Worm (Caenorhabditis elegans) whole organism, young adult: ENCODE data around the gene gos-28.

Experiments
- B0336.3 ChIP-seq: fragments of 200-800 bp; sonication (Bioruptor generic); IDR thresholded peaks from 2 replicates; pipeline ENCODE4 v1.3.6; 2022; ENCODE audit warnings: missing genetic modification characterization, missing compliant biosample characterization
- F22D6.2 ChIP-seq: sonication (generic microtip); optimal IDR thresholded peaks from 2 replicates; lab custom pipeline; 2016; ENCODE audit warnings: mild to moderate bottlenecking, missing genetic modification characterization, missing compliant biosample characterization
- F23B12.7 ChIP-seq: sonication (generic microtip); optimal IDR thresholded peaks from 2 replicates; lab custom pipeline; 2017; ENCODE audit warnings: missing genetic modification characterization, mild to moderate bottlenecking, missing compliant biosample characterization, antibody characterized with exemption, moderate library complexity; ENCODE audit not compliant: insufficient read depth
- F33H1.4 ChIP-seq: fragments of 200-800 bp; sonication (Bioruptor generic); IDR thresholded peaks from 2 replicates; pipeline ENCODE4 v1.3.6; 2022; ENCODE audit warnings: missing genetic modification reagents, missing genetic modification characterization, missing compliant biosample characterization
- F37B4.10 ChIP-seq: fragments of 200-800 bp; sonication (Bioruptor generic); IDR thresholded peaks from 2 replicates; pipeline ENCODE4 v1.3.6; 2022; ENCODE audit warnings: missing genetic modification characterization, missing compliant biosample characterization
- K11D2.4 ChIP-seq: fragments of 200-800 bp; sonication (Bioruptor generic); IDR thresholded peaks from 2 replicates; pipeline ENCODE4 v1.3.6; 2022; ENCODE audit warnings: missing genetic modification reagents, missing genetic modification characterization, missing compliant biosample characterization
- T07F8.4 ChIP-seq: sonication (generic microtip); optimal IDR thresholded peaks from 2 replicates; lab custom pipeline; 2016; ENCODE audit warnings: mild to moderate bottlenecking, missing genetic modification characterization, moderate library complexity, missing compliant biosample characterization
- T26A5.8 ChIP-seq: sonication (generic microtip); optimal IDR thresholded peaks from 2 replicates; lab custom pipeline; 2016; ENCODE audit warnings: missing genetic modification characterization, missing compliant biosample characterization
- Y95B8A.8 ChIP-seq: fragments of 200-800 bp; sonication (Bioruptor generic); IDR thresholded peaks from 2 replicates; pipeline ENCODE4 v1.3.6; 2022; ENCODE audit warnings: missing genetic modification reagents, missing genetic modification characterization, missing compliant biosample characterization
- ama-1 ChIP-seq, 3 experiments: fragments of 150-350 bp in 1 of 3; sonication (generic microtip) in 2 of 3; optimal IDR thresholded peaks; 2 replicates each; lab custom pipeline; 2014 to 2018; ENCODE audit warnings: missing biosample characterization in 2 of 3, missing genetic modification characterization in 2 of 3, missing genetic modification reagents in 2 of 3
- atf-7 ChIP-seq: sonication (generic microtip); optimal IDR thresholded peaks from 2 replicates; lab custom pipeline; 2017; ENCODE audit warnings: mild to moderate bottlenecking, missing genetic modification characterization, missing compliant biosample characterization
- athp-1 ChIP-seq: sonication (generic microtip); optimal IDR thresholded peaks from 2 replicates; lab custom pipeline; 2017; ENCODE audit warnings: mild to moderate bottlenecking, missing genetic modification characterization, missing compliant biosample characterization
- bed-1 ChIP-seq: fragments of 200-800 bp; sonication (Bioruptor generic); IDR thresholded peaks from 2 replicates; pipeline ENCODE4 v1.3.6; 2022; ENCODE audit warnings: missing genetic modification reagents, missing genetic modification characterization, missing compliant biosample characterization
- bed-2 ChIP-seq: fragments of 200-800 bp; sonication (Bioruptor generic); IDR thresholded peaks from 2 replicates; pipeline ENCODE4 v1.3.6; 2022; ENCODE audit warnings: missing genetic modification reagents, missing genetic modification characterization, missing compliant biosample characterization
- cebp-1 ChIP-seq, 2 experiments: fragments of 200-800 bp in 1 of 2; sonication (Bioruptor generic) in 1 of 2; sonication (generic microtip) in 1 of 2; IDR thresholded peaks in 1 of 2; optimal IDR thresholded peaks in 1 of 2; 2 replicates each; pipeline versions ENCODE4 v1.3.6 to Lab custom; 2017 to 2022; ENCODE audit warnings: missing compliant biosample characterization in 2 of 2, missing genetic modification characterization in 2 of 2, mild to moderate bottlenecking in 1 of 2, missing genetic modification reagents in 1 of 2, moderate library complexity in 1 of 2
- cebp-2 ChIP-seq: fragments of 200-800 bp; sonication (Bioruptor generic); IDR thresholded peaks from 2 replicates; pipeline ENCODE4 v1.3.6; 2022; ENCODE audit warnings: missing genetic modification characterization, missing compliant biosample characterization
- ceh-79 ChIP-seq: sonication (generic microtip); optimal IDR thresholded peaks from 2 replicates; lab custom pipeline; 2017; ENCODE audit warnings: mild to moderate bottlenecking, missing genetic modification characterization, missing compliant biosample characterization
- dpff-1 ChIP-seq: sonication (generic microtip); optimal IDR thresholded peaks from 2 replicates; lab custom pipeline; 2017; ENCODE audit warnings: mild to moderate bottlenecking, missing genetic modification characterization, missing compliant biosample characterization
- egl-18 ChIP-seq: fragments of 200-800 bp; sonication (Bioruptor generic); IDR thresholded peaks from 2 replicates; pipeline ENCODE4 v1.3.6; 2022; ENCODE audit warnings: missing genetic modification reagents, missing genetic modification characterization, missing compliant biosample characterization
- ekl-4 ChIP-seq: fragments of 200-800 bp; sonication (Bioruptor generic); IDR thresholded peaks from 2 replicates; pipeline ENCODE4 v1.3.6; 2022; ENCODE audit warnings: missing genetic modification reagents, missing genetic modification characterization, missing compliant biosample characterization
- ets-4 ChIP-seq: fragments of 200-800 bp; sonication (Bioruptor generic); optimal IDR thresholded peaks from 2 replicates; lab custom pipeline; 2018; ENCODE audit warnings: mild to moderate bottlenecking, missing genetic modification characterization, missing compliant biosample characterization
- fkh-3 ChIP-seq: sonication (generic microtip); optimal IDR thresholded peaks from 2 replicates; lab custom pipeline; 2016; ENCODE audit warnings: mild to moderate bottlenecking, missing genetic modification characterization, missing compliant biosample characterization
- hsf-1 ChIP-seq: fragments of 200-800 bp; sonication (Bioruptor generic); IDR thresholded peaks from 2 replicates; pipeline ENCODE4 v1.3.6; 2022; ENCODE audit warnings: missing genetic modification reagents, missing genetic modification characterization, missing compliant biosample characterization
- lin-40 ChIP-seq: sonication (generic microtip); optimal IDR thresholded peaks from 2 replicates; lab custom pipeline; 2016; ENCODE audit warnings: missing genetic modification characterization, mild to moderate bottlenecking, missing compliant biosample characterization, missing genotype, missing genetic modification reagents
- lin-54 ChIP-seq: fragments of 200-800 bp; sonication (Bioruptor generic); optimal IDR thresholded peaks from 2 replicates; lab custom pipeline; 2018; ENCODE audit warnings: mild to moderate bottlenecking, missing genetic modification characterization, missing compliant biosample characterization
- lsl-1 ChIP-seq: fragments of 200-800 bp; sonication (Bioruptor generic); optimal IDR thresholded peaks from 2 replicates; lab custom pipeline; 2018; ENCODE audit warnings: mild to moderate bottlenecking, missing genetic modification characterization, moderate library complexity, missing compliant biosample characterization
- lsy-27 ChIP-seq: sonication (generic microtip); optimal IDR thresholded peaks from 2 replicates; lab custom pipeline; 2017; ENCODE audit warnings: missing genetic modification characterization, mild to moderate bottlenecking, missing compliant biosample characterization, antibody characterized with exemption, missing genotype, borderline replicate concordance; ENCODE audit not compliant: insufficient read depth
- mxl-1 ChIP-seq: sonication (generic microtip); optimal IDR thresholded peaks from 2 replicates; lab custom pipeline; 2016; ENCODE audit warnings: missing genetic modification characterization, missing compliant biosample characterization
- nfyb-1 ChIP-seq: fragments of 200-800 bp; sonication (Bioruptor generic); IDR thresholded peaks from 2 replicates; pipeline ENCODE4 v1.3.6; 2022; ENCODE audit warnings: missing genetic modification reagents, missing genetic modification characterization, missing compliant biosample characterization
- pbrm-1 ChIP-seq: fragments of 200-800 bp; sonication (Bioruptor generic); IDR thresholded peaks from 2 replicates; pipeline ENCODE4 v1.3.6; 2022; ENCODE audit warnings: missing genetic modification reagents, missing genetic modification characterization, missing compliant biosample characterization
- repo-1 ChIP-seq: sonication (generic microtip); optimal IDR thresholded peaks from 2 replicates; lab custom pipeline; 2017; ENCODE audit warnings: mild to moderate bottlenecking, missing genetic modification characterization, missing compliant biosample characterization
- snpc-4 ChIP-seq, 5 experiments: fragments of 150-350 bp in 1 of 5; sonication (generic microtip) in 4 of 5; optimal IDR thresholded peaks; 2 replicates each; lab custom pipeline; 2014 to 2018; ENCODE audit warnings: missing genetic modification characterization in 5 of 5, missing biosample characterization in 3 of 5, antibody characterized with exemption in 2 of 5, mild to moderate bottlenecking in 2 of 5, missing compliant biosample characterization in 2 of 5, missing genotype in 2 of 5, moderate library complexity in 2 of 5, missing genetic modification reagents in 1 of 5
- somi-1 ChIP-seq: fragments of 200-800 bp; sonication (Bioruptor generic); optimal IDR thresholded peaks from 2 replicates; lab custom pipeline; 2018; ENCODE audit warnings: mild to moderate bottlenecking, missing genetic modification characterization, missing compliant biosample characterization
- tbp1 ChIP-seq: fragments of 200-800 bp; sonication (Bioruptor generic); optimal IDR thresholded peaks from 2 replicates; lab custom pipeline; 2018; ENCODE audit warnings: mild to moderate bottlenecking, missing genetic modification characterization, missing compliant biosample characterization
- tlf-1 ChIP-seq: fragments of 200-800 bp; sonication (Bioruptor generic); optimal IDR thresholded peaks from 2 replicates; lab custom pipeline; 2018; ENCODE audit warnings: mild to moderate bottlenecking, missing genetic modification characterization, missing compliant biosample characterization
- unc-130 ChIP-seq: sonication (generic microtip); optimal IDR thresholded peaks from 2 replicates; lab custom pipeline; 2016; ENCODE audit warnings: missing genetic modification reagents, missing genetic modification characterization, missing compliant biosample characterization
- ztf-18 ChIP-seq: sonication (generic microtip); optimal IDR thresholded peaks from 2 replicates; lab custom pipeline; 2016; ENCODE audit warnings: missing genotype, mild to moderate bottlenecking, missing genetic modification characterization, missing compliant biosample characterization
- ztf-22 ChIP-seq: fragments of 200-800 bp; sonication (Bioruptor generic); optimal IDR thresholded peaks from 2 replicates; lab custom pipeline; 2018; ENCODE audit warnings: mild to moderate bottlenecking, missing genetic modification characterization, moderate library complexity, missing compliant biosample characterization

The gos-28 gene

ce11 chrIII:7376143-7376802 lies 27.3 kb upstream of the gos-28 start (continued):
- no peak for TF ChIP-seq dpff-1 (tag; lab: Kevin White, UChicago)
- TF ChIP-seq athp-1, result no peak
- no peak for TF ChIP-seq egl-18 (GFP tag; lab: Robert Waterston, UW)
- peak; percentile 62 for TF ChIP-seq ekl-4 (GFP tag; lab: Robert Waterston, UW)
- no peak for TF ChIP-seq mxl-1 (tag; lab: Kevin White, UChicago)
- TF ChIP-seq T07F8.4 (tag; lab: Kevin White, UChicago), result no peak
- TF ChIP-seq tbp1 (GFP tag; lab: Kevin White, UChicago), result peak; percentile 63
- no peak for TF ChIP-seq snpc-4 (GFP tag; optimal IDR thresholded peaks at IDR 0.05; lab: Kevin White, UChicago)
- peak in 3 of 4 experiments; percentile 3 to 48 (median 21) for TF ChIP-seq snpc-4 (tag; optimal IDR thresholded peaks at IDR 0.05; lab: Kevin White, UChicago)
- TF ChIP-seq lsl-1, result no peak
- peak; percentile 63; the same call in 1 of the 2 replicates for TF ChIP-seq K11D2.4 (GFP tag; lab: Robert Waterston, UW)
- no peak for TF ChIP-seq unc-130 (GFP tag; lab: Kevin White, UChicago)
- no peak for TF ChIP-seq bed-1
- TF ChIP-seq fkh-3 (tag; lab: Kevin White, UChicago), result no peak
- TF ChIP-seq cebp-1 (GFP tag; IDR thresholded peaks at IDR 0.05; lab: Robert Waterston, UW), result no peak
- peak; percentile 74 for TF ChIP-seq cebp-1 (tag; optimal IDR thresholded peaks at IDR 0.05; lab: Kevin White, UChicago)
- TF ChIP-seq hsf-1 (GFP tag; lab: Robert Waterston, UW), result peak; percentile 59; the same call in 1 of the 2 replicates
- TF ChIP-seq lin-40 (tag; lab: Kevin White, UChicago), result peak; percentile 79
- 0 out of 2 replicates have a peak, but pooled peaks have one; percentile 14 for TF ChIP-seq F33H1.4
- peak; percentile 3 for TF ChIP-seq F22D6.2 (tag; lab: Kevin White, UChicago)
- no peak for TF ChIP-seq ztf-22
- peak; percentile 60 for TF ChIP-seq tlf-1 (GFP tag; lab: Kevin White, UChicago)
- TF ChIP-seq atf-7 (tag; lab: Kevin White, UChicago), result peak; percentile 97
- TF ChIP-seq B0336.3 (GFP tag; lab: Robert Waterston, UW), result peak; percentile 64; the same call in 1 of the 2 replicates
- TF ChIP-seq repo-1, result peak; percentile 36
- no peak for TF ChIP-seq ama-1 (optimal IDR thresholded peaks at IDR 0.05; lab: Kevin White, UChicago)
- TF ChIP-seq ama-1 (GFP tag; optimal IDR thresholded peaks at IDR 0.05; lab: Kevin White, UChicago), result no peak
- TF ChIP-seq ets-4 (GFP tag; lab: Kevin White, UChicago), result peak; percentile 15
- TF ChIP-seq pbrm-1 (GFP tag; lab: Robert Waterston, UW), result peak; percentile 22; the same call in 1 of the 2 replicates
- TF ChIP-seq somi-1 (GFP tag; lab: Kevin White, UChicago), result peak; percentile 70
- TF ChIP-seq F23B12.7 (tag; lab: Kevin White, UChicago), result peak; percentile 21
- TF ChIP-seq T26A5.8 (tag; lab: Kevin White, UChicago), result no peak
- TF ChIP-seq ceh-79 (tag; lab: Kevin White, UChicago), result no peak
- no peak for TF ChIP-seq F37B4.10
- TF ChIP-seq ztf-18 (tag; lab: Kevin White, UChicago), result peak; percentile 19
- TF ChIP-seq lin-54, result peak; percentile 11
- TF ChIP-seq Y95B8A.8 (GFP tag; lab: Robert Waterston, UW), result no peak
- TF ChIP-seq bed-2 (GFP tag; lab: Robert Waterston, UW), result no peak
- no peak for TF ChIP-seq cebp-2 (GFP tag; lab: Robert Waterston, UW)
- peak; percentile 29; the same call in 1 of the 2 replicates for TF ChIP-seq nfyb-1 (GFP tag; lab: Robert Waterston, UW)
- TF ChIP-seq lsy-27, result no peak
